Fruit fly (Drosophila melanogaster): ENCODE results near the gene Fntb.

Gene Fntb

dm6 chr3R:16431707-16432106 is 1.1 kb upstream of the Fntb start (continued):
- no peak for TF ChIP-seq CG9876 (GFP tag; optimal IDR thresholded peaks at IDR 0.05)
- no peak for TF ChIP-seq Max (GFP tag; optimal IDR thresholded peaks at IDR 0.05)
- TF ChIP-seq lab (GFP tag; optimal IDR thresholded peaks at IDR 0.05) = peak; percentile 17
- no peak for TF ChIP-seq Gug (GFP tag; IDR thresholded peaks at IDR 0.05)
- TF ChIP-seq CG12219 (GFP tag; optimal IDR thresholded peaks at IDR 0.05) = no peak
- TF ChIP-seq mirr (GFP tag; optimal IDR thresholded peaks at IDR 0.05) = peak; percentile 60
- peak; percentile 44; the same call in 1 of the 4 replicates for TF ChIP-seq Dll (GFP tag; IDR thresholded peaks at IDR 0.05; ENCODE audit: partially characterized antibody)
- peak; percentile 78 for TF ChIP-seq CG32532 (GFP tag; IDR thresholded peaks at IDR 0.05)
- TF ChIP-seq cad (GFP tag; optimal IDR thresholded peaks at IDR 0.05) = no peak
- no peak for TF ChIP-seq tll (GFP tag; optimal IDR thresholded peaks at IDR 0.05)
- TF ChIP-seq C15 (GFP tag; IDR thresholded peaks at IDR 0.05) = no peak
- peak; percentile 31 for TF ChIP-seq NK7.1 (GFP tag; optimal IDR thresholded peaks at IDR 0.05)
- TF ChIP-seq B-H2 (GFP tag; optimal IDR thresholded peaks at IDR 0.05) = peak; percentile 64
- peak in 1 of 2 experiments; percentile 30 for TF ChIP-seq Hr51 (GFP tag; optimal IDR thresholded peaks at IDR 0.05)
- TF ChIP-seq shn (GFP tag; optimal IDR thresholded peaks at IDR 0.05) = peak; percentile 4
- TF ChIP-seq yki (optimal IDR thresholded peaks at IDR 0.05) = no peak
- TF ChIP-seq CG10147 (GFP tag; optimal IDR thresholded peaks at IDR 0.05) = no peak
- TF ChIP-seq CG8924 (tag; optimal IDR thresholded peaks at IDR 0.05) = peak; percentile 2
- no peak; the same call in 1 of the 2 replicates for TF ChIP-seq CG10959 (GFP tag; IDR thresholded peaks at IDR 0.05)
- TF ChIP-seq CG16779 (GFP tag; IDR thresholded peaks at IDR 0.05) = no peak
- no peak for TF ChIP-seq klu (GFP tag; IDR thresholded peaks at IDR 0.05)
- no peak for TF ChIP-seq CG10321 (GFP tag; IDR thresholded peaks at IDR 0.05)
- TF ChIP-seq Nf-YA (GFP tag; IDR thresholded peaks at IDR 0.05) = 0 out of 2 replicates have a peak, but pooled peaks have one; percentile 29
- TF ChIP-seq chif (GFP tag; optimal IDR thresholded peaks at IDR 0.05) = peak in 1 of 2 experiments; percentile 68
- peak; percentile 93 for TF ChIP-seq CG42726 (GFP tag; IDR thresholded peaks at IDR 0.05; ENCODE audit: partially characterized antibody)
- peak; percentile 47; the same call in 1 of the 2 replicates for TF ChIP-seq Xrp1 (GFP tag; IDR thresholded peaks at IDR 0.05)
- peak; percentile 100 for TF ChIP-seq CG31365 (tag; optimal IDR thresholded peaks at IDR 0.05)
- peak; percentile 11 for TF ChIP-seq ind (GFP tag; optimal IDR thresholded peaks at IDR 0.05)
- no peak for TF ChIP-seq emc (GFP tag; optimal IDR thresholded peaks at IDR 0.05)
- peak; percentile 32; the same call in 1 of the 3 replicates for TF ChIP-seq CG34422 (GFP tag; IDR thresholded peaks at IDR 0.05)
- TF ChIP-seq mam (GFP tag; optimal IDR thresholded peaks at IDR 0.05) = peak; percentile 56
- TF ChIP-seq pros (GFP tag; optimal IDR thresholded peaks at IDR 0.05) = no peak
- TF ChIP-seq Adf1 (GFP tag; IDR thresholded peaks at IDR 0.05) = peak; percentile 14; the same call in 1 of the 2 replicates
- no peak for TF ChIP-seq CG2889 (GFP tag; IDR thresholded peaks at IDR 0.05)
- TF ChIP-seq gt (GFP tag; IDR thresholded peaks at IDR 0.05) = no peak
- TF ChIP-seq run (tag; optimal IDR thresholded peaks at IDR 0.05) = no peak
- TF ChIP-seq rib (GFP tag; IDR thresholded peaks at IDR 0.05) = no peak
- TF ChIP-seq twi (tag; optimal IDR thresholded peaks at IDR 0.05) = no peak
- no peak for TF ChIP-seq CG7928 (GFP tag; optimal IDR thresholded peaks at IDR 0.05)
- peak; percentile 19 for TF ChIP-seq kay (GFP tag; optimal IDR thresholded peaks at IDR 0.05)
- TF ChIP-seq slbo (GFP tag; IDR thresholded peaks at IDR 0.05) = peak; percentile 70
- TF ChIP-seq amos (GFP tag; IDR thresholded peaks at IDR 0.05; ENCODE audit: partially characterized antibody) = peak; percentile 74
- TF ChIP-seq Hr78 (GFP tag; optimal IDR thresholded peaks at IDR 0.05) = no peak
- peak; percentile 65; the same call in 1 of the 3 replicates for TF ChIP-seq ken (GFP tag; IDR thresholded peaks at IDR 0.05)
- no peak for TF ChIP-seq CG6854 (GFP tag; optimal IDR thresholded peaks at IDR 0.05)
- TF ChIP-seq grau (tag; optimal IDR thresholded peaks at IDR 0.05) = peak; percentile 56
- no peak for TF ChIP-seq CG11504 (tag; optimal IDR thresholded peaks at IDR 0.05)
- TF ChIP-seq CG31224 (GFP tag; IDR thresholded peaks at IDR 0.05) = no peak
- no peak for TF ChIP-seq PHDP (tag; optimal IDR thresholded peaks at IDR 0.05)
- TF ChIP-seq CG33557 (GFP tag; optimal IDR thresholded peaks at IDR 0.05) = peak; percentile 13
- TF ChIP-seq chinmo (GFP tag; IDR thresholded peaks at IDR 0.05; ENCODE audit: partially characterized antibody) = peak; percentile 73; the same call in 3 of the 4 replicates

All from whole organism, embryonic.